Worm (Caenorhabditis elegans): ENCODE measurements around the gene T24D8.6.

- no peak for TF ChIP-seq W03F9.2 (tag; optimal IDR thresholded peaks at IDR 0.05)
- TF ChIP-seq him-1 (tag; optimal IDR thresholded peaks at IDR 0.05): peak; percentile 6
Observed at ce11 chrX:2401883-2402282, 36.1 kb upstream of the T24D8.6 start, which contains the start of gene dhhc-9.
